Fruit fly (Drosophila melanogaster): Measurements from ENCODE around the gene CG11722.

The CG11722 gene

DNA sequence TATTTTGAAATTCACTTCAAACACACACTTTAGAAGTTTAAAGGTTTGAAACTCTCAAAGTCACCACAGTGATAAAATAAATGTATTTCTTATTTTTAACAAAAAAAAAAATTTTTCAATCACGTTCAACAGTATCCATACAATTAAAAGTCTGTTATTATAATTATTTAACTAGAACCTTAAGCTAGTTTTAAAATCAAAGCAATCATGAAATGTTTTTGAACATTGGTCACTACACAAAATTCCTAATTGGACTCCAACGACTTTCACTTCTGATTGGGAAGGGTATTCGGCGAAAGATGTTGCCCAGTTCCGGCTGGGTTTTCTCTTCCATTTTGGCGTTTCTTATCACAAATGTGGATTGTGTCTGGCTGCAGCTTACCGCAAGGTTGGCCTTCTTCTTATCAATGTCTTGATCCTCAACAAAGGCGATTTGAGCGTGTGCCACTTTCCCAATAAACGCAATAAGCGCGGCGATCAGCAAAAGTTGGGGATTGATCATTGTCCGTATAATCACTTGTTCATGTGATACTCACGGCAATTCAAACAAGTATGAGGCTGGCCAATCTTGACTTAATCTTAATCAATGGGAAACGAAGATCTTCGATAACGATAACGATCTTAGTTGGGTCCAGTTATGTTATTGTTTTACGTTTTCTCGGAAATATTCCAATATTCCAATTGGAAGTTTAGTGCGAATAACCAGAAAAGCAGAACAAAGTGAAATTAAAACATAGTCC is 2.9 kb upstream of the CG11722 start (continued):
- TF ChIP-seq sna (GFP tag; IDR thresholded peaks at IDR 0.05; ENCODE audit: partially characterized antibody): no peak
- TF ChIP-seq Tbp (GFP tag; optimal IDR thresholded peaks at IDR 0.05): no peak
- TF ChIP-seq nmo (GFP tag; optimal IDR thresholded peaks at IDR 0.05): peak; percentile 45
- TF ChIP-seq slbo (GFP tag; IDR thresholded peaks at IDR 0.05): peak; percentile 39
- no peak for TF ChIP-seq ham (GFP tag; IDR thresholded peaks at IDR 0.05)
- TF ChIP-seq CG2889 (GFP tag; IDR thresholded peaks at IDR 0.05): 0 out of 3 replicates have a peak, but pooled peaks have one; percentile 21
- TF ChIP-seq Bdp1 (GFP tag; optimal IDR thresholded peaks at IDR 0.05): no peak
- TF ChIP-seq Oaz (GFP tag; IDR thresholded peaks at IDR 0.05): no peak
- TF ChIP-seq nom (GFP tag; optimal IDR thresholded peaks at IDR 0.05): no peak
- TF ChIP-seq Dp (GFP tag; optimal IDR thresholded peaks at IDR 0.05): no peak
- peak; percentile 35 for TF ChIP-seq CG9727 (GFP tag; optimal IDR thresholded peaks at IDR 0.05)
- TF ChIP-seq Deaf1 (tag; optimal IDR thresholded peaks at IDR 0.05): no peak
- peak in 1 of 3 experiments; percentile 33 for TF ChIP-seq lola (GFP tag; optimal IDR thresholded peaks at IDR 0.05)
- TF ChIP-seq CG34376 (GFP tag; optimal IDR thresholded peaks at IDR 0.05): peak; percentile 54
- TF ChIP-seq CG6689 (GFP tag; IDR thresholded peaks at IDR 0.05): 0 out of 2 replicates have a peak, but pooled peaks have one; percentile 22
- peak; percentile 63 for TF ChIP-seq CG13424 (tag; optimal IDR thresholded peaks at IDR 0.05)
- peak; percentile 22 for TF ChIP-seq CG17359 (tag; optimal IDR thresholded peaks at IDR 0.05)
- peak; percentile 75 for TF ChIP-seq CG2678 (tag; optimal IDR thresholded peaks at IDR 0.05)
- peak in 1 of 2 experiments; percentile 70 for TF ChIP-seq Hr51 (GFP tag; optimal IDR thresholded peaks at IDR 0.05)
- TF ChIP-seq az2 (GFP tag; optimal IDR thresholded peaks at IDR 0.05): peak; percentile 33
- TF ChIP-seq Max (GFP tag; optimal IDR thresholded peaks at IDR 0.05): peak; percentile 27
- TF ChIP-seq sob (GFP tag; IDR thresholded peaks at IDR 0.05): no peak
- TF ChIP-seq Sox100B (GFP tag; optimal IDR thresholded peaks at IDR 0.05): peak; percentile 71
- no peak for TF ChIP-seq CG5953 (GFP tag; IDR thresholded peaks at IDR 0.05)

DNA sequence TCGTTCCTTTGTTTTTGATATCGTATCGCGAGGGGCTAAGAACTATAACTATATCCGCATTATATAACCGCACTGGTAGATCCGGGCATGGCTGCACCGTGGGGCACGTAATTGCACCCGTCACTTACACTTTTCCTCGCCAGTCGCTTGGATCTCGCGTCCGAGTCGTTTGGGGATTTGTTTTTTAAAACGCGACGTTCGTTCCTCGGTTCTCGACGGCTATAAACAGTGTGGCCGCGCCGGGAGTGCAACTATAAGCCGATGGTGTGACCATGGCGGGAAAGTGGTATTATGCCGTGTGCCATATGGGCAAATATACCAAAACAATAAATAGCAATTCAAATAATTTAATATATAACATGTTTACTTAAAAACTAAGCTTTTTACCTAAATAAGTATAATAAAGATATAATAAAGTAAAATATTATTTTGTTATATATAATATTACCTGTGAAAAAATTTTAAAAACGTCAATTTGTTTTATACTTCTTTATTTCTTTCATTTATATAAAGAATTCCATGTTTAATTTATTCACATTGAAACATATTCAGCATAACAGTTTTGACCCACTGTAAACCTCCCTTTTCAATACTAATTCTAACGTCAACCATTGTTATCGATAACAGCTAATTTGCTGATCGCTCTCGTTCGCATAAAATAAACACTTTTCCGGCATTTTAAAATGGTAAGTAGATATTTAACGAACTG is 2.5 kb downstream of the CG11722 start, which contains the start of the genes Mical and CG3909:
Mical (minus strand) TSS at position 232 of the 709 bp plus-strand sequence.
CG3909 (plus strand) TSS at position 607 of the 709 bp plus-strand sequence.
- TF ChIP-seq CG2129 (GFP tag; IDR thresholded peaks at IDR 0.05; ENCODE audit: partially characterized antibody): no peak
- peak; percentile 58; the same call in 1 of the 2 replicates for TF ChIP-seq Rx (GFP tag; IDR thresholded peaks at IDR 0.05)
- peak; percentile 56; the same call in 1 of the 2 replicates for TF ChIP-seq bowl (GFP tag; IDR thresholded peaks at IDR 0.05)
- peak; percentile 28 for TF ChIP-seq BEAF-32 (GFP tag; optimal IDR thresholded peaks at IDR 0.05)
- TF ChIP-seq CG12219 (GFP tag; optimal IDR thresholded peaks at IDR 0.05): peak; percentile 35
- TF ChIP-seq ttk (GFP tag; IDR thresholded peaks at IDR 0.05): peak; percentile 86
- TF ChIP-seq sisA (GFP tag; IDR thresholded peaks at IDR 0.05): peak; percentile 80
- TF ChIP-seq ash1 (GFP tag; optimal IDR thresholded peaks at IDR 0.05): peak; percentile 26
- peak; percentile 84 for TF ChIP-seq Six4 (GFP tag; optimal IDR thresholded peaks at IDR 0.05)
- no peak for TF ChIP-seq Dip3 (GFP tag; optimal IDR thresholded peaks at IDR 0.05)
- TF ChIP-seq CG5180 (GFP tag; optimal IDR thresholded peaks at IDR 0.05): peak; percentile 32
- peak; percentile 23 for TF ChIP-seq en (GFP tag; optimal IDR thresholded peaks at IDR 0.05)
- TF ChIP-seq CG16815 (GFP tag; optimal IDR thresholded peaks at IDR 0.05): peak; percentile 66
- peak; percentile 76 for TF ChIP-seq exex (tag; optimal IDR thresholded peaks at IDR 0.05)
- no peak for TF ChIP-seq grn (GFP tag; optimal IDR thresholded peaks at IDR 0.05)
- peak; percentile 59; the same call in 1 of the 2 replicates for TF ChIP-seq ara (GFP tag; IDR thresholded peaks at IDR 0.05)
- TF ChIP-seq jigr1 (GFP tag; IDR thresholded peaks at IDR 0.05): peak; percentile 50; the same call in 2 of the 3 replicates
- no peak for TF ChIP-seq CG8944 (GFP tag; optimal IDR thresholded peaks at IDR 0.05)
- peak; percentile 22 for TF ChIP-seq CG33213 (GFP tag; optimal IDR thresholded peaks at IDR 0.05)
- TF ChIP-seq sqz (GFP tag; optimal IDR thresholded peaks at IDR 0.05): no peak
- peak; percentile 82 for TF ChIP-seq Chrac-16 (GFP tag; optimal IDR thresholded peaks at IDR 0.05)
- TF ChIP-seq CkIIα-i1 (GFP tag; IDR thresholded peaks at IDR 0.05): no peak
- TF ChIP-seq Hsf (GFP tag; optimal IDR thresholded peaks at IDR 0.05): peak; percentile 63
- peak; percentile 45 for TF ChIP-seq CG18476 (GFP tag; optimal IDR thresholded peaks at IDR 0.05)

Data from whole organism, embryonic.